Worm (Caenorhabditis elegans): Measurements from ENCODE around the gene Y43C5B.2.

Y43C5B.2 gene

ce11 chrIV:10374601-10375000 is 22.5 kb upstream of the Y43C5B.2 start, which contains the start of gene mask-1:
mask-1 (plus strand) TSS chrIV:10374901.
- TF ChIP-seq mec-3 (tag; optimal IDR thresholded peaks at IDR 0.05; ENCODE audit: borderline replicate concordance) (no peak), ceh-48 (tag; optimal IDR thresholded peaks at IDR 0.05) (no peak), nfya-1 (tag; optimal IDR thresholded peaks at IDR 0.05) (no peak), ceh-45 (GFP tag; IDR thresholded peaks at IDR 0.05) (no peak), unc-55 (GFP tag; optimal IDR thresholded peaks at IDR 0.05) (no peak), npax-4 (tag; optimal IDR thresholded peaks at IDR 0.05) (no peak), pha-2 (tag; optimal IDR thresholded peaks at IDR 0.05) (no peak), ceh-22 (tag; optimal IDR thresholded peaks at IDR 0.05) (no peak), gmeb-2 (tag; optimal IDR thresholded peaks at IDR 0.05) (no peak), elt-4 (tag; optimal IDR thresholded peaks at IDR 0.05) (no peak), hlh-30 (tag; optimal IDR thresholded peaks at IDR 0.05; ENCODE audit: insufficient read depth) (no peak), pax-1 (tag; optimal IDR thresholded peaks at IDR 0.05) (no peak), ets-4 (tag; optimal IDR thresholded peaks at IDR 0.05) (no peak), hlh-13 (GFP tag; optimal IDR thresholded peaks at IDR 0.05) (no peak), odd-2 (tag; optimal IDR thresholded peaks at IDR 0.05) (no peak), pat-9 (tag; optimal IDR thresholded peaks at IDR 0.05) (no peak), ref-2 (tag; optimal IDR thresholded peaks at IDR 0.05) (no peak)

DNA sequence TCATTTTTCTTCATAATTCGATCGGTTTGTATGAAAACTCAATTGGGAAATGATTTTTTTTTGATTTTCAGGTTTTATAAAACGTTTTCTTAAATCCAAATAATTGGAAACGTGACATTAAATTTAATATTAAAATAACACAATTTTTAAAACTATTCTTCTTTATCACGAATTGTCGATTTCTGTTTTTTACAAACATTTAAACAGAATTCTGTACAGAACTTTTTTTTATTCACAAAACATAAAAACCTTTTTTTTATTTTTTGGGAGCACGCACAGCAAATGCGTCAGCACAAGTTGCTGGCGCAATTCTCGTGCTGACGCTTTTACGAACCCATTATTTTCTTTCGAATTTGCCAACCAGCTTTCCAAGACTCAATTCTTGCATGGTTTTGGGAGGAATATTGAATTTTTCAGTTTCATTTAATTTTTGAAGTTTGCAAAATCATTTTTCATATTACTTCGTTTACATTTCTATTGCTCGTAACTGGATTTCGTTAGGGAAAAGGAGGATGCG is 21.7 kb upstream of the Y43C5B.2 start, which contains the start of gene mpz-5:
Gene mpz-5, minus strand, starts transcription at position 51 of the 517 bp plus-strand sequence.
- no peak for TF ChIP-seq npax-4 (tag; optimal IDR thresholded peaks at IDR 0.05)
- peak; percentile 19 for TF ChIP-seq unc-86 (tag; optimal IDR thresholded peaks at IDR 0.05)
- peak; percentile 10 for TF ChIP-seq ceh-34 (tag; optimal IDR thresholded peaks at IDR 0.05)
- peak; percentile 6 for TF ChIP-seq sox-4 (tag; optimal IDR thresholded peaks at IDR 0.05)
- no peak for TF ChIP-seq pha-2 (tag; optimal IDR thresholded peaks at IDR 0.05)
- TF ChIP-seq ceh-31 (tag; optimal IDR thresholded peaks at IDR 0.05): peak; percentile 30
- no peak for TF ChIP-seq pqm-1 (tag; optimal IDR thresholded peaks at IDR 0.05)
- TF ChIP-seq tbx-7 (tag; optimal IDR thresholded peaks at IDR 0.05): no peak
- peak; percentile 9 for TF ChIP-seq lin-11 (tag; optimal IDR thresholded peaks at IDR 0.05)
- TF ChIP-seq fax-1 (tag; optimal IDR thresholded peaks at IDR 0.05): peak; percentile 38
- TF ChIP-seq ceh-45 (GFP tag; IDR thresholded peaks at IDR 0.05): no peak
- TF ChIP-seq ztf-16 (tag; optimal IDR thresholded peaks at IDR 0.05): peak; percentile 7
- peak; percentile 6 for TF ChIP-seq tbx-2 (tag; optimal IDR thresholded peaks at IDR 0.05)
- peak; percentile 40 for TF ChIP-seq nfya-1 (tag; optimal IDR thresholded peaks at IDR 0.05)
- TF ChIP-seq dve-1 (tag; optimal IDR thresholded peaks at IDR 0.05): peak; percentile 20
- no peak for TF ChIP-seq ttx-3 (tag; optimal IDR thresholded peaks at IDR 0.05)
- peak; percentile 34 for TF ChIP-seq elt-2 (tag; optimal IDR thresholded peaks at IDR 0.05)

DNA sequence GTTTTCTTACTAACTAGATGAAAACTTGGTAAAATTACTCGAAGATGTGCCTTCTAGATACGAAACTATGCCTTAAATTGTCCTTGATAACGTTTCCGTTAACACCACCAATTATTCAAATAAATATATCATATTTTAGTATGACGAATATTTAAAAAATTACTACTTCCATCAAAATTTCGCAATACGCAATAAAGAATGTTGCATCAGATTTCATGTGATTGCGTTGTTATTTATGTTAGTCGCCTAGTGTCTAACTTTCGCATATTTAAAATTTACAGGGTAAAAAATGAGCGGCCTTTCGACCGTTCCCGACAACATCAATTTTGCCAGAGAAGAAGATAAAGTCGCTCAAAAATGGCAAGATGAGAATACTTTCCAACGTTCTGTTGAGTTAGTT is 16.2 kb upstream of the Y43C5B.2 start, which contains the start of gene iars-1:
Gene iars-1, plus strand, starts transcription at position 276 of the 400 bp plus-strand sequence.
- TF ChIP-seq rnt-1 (tag; optimal IDR thresholded peaks at IDR 0.05): no peak
- no peak for TF ChIP-seq ceh-9 (tag; optimal IDR thresholded peaks at IDR 0.05)
- TF ChIP-seq eyg-1 (tag; optimal IDR thresholded peaks at IDR 0.05): no peak
- TF ChIP-seq elt-4 (tag; optimal IDR thresholded peaks at IDR 0.05): no peak
- TF ChIP-seq hlh-8 (tag; optimal IDR thresholded peaks at IDR 0.05): no peak
- TF ChIP-seq ceh-14 (tag; optimal IDR thresholded peaks at IDR 0.05): no peak
- TF ChIP-seq ttx-3 (tag; optimal IDR thresholded peaks at IDR 0.05): no peak
- TF ChIP-seq ahr-1 (tag; optimal IDR thresholded peaks at IDR 0.05): no peak
- no peak for TF ChIP-seq hlh-6 (tag; optimal IDR thresholded peaks at IDR 0.05)
- no peak for TF ChIP-seq ceh-48 (tag; optimal IDR thresholded peaks at IDR 0.05)
- no peak for TF ChIP-seq dve-1 (tag; optimal IDR thresholded peaks at IDR 0.05)
- TF ChIP-seq C38D4.7 (GFP tag; optimal IDR thresholded peaks at IDR 0.05): no peak
- TF ChIP-seq hlh-15 (tag; optimal IDR thresholded peaks at IDR 0.05): no peak
- no peak for TF ChIP-seq dmd-4 (tag; optimal IDR thresholded peaks at IDR 0.05; ENCODE audit: borderline replicate concordance)
- no peak for TF ChIP-seq ceh-34 (tag; optimal IDR thresholded peaks at IDR 0.05)
- TF ChIP-seq zip-5 (tag; optimal IDR thresholded peaks at IDR 0.05): no peak

Data from whole organism, late embryonic.